Worm (Caenorhabditis elegans): ENCODE results near the gene C36A4.10.

ce11 chrIII:3869292-3869781 lies 38.1 kb upstream of the C36A4.10 start:
- TF ChIP-seq unc-62 (GFP tag; optimal IDR thresholded peaks at IDR 0.05), result no peak
- peak; percentile 25 for TF ChIP-seq ztf-4 (tag; optimal IDR thresholded peaks at IDR 0.05)
- TF ChIP-seq ztf-1 (GFP tag; conservative IDR thresholded peaks at IDR 0.05), result no peak
- TF ChIP-seq snpc-4 (tag; optimal IDR thresholded peaks at IDR 0.05), result no peak
- TF ChIP-seq alr-1 (tag; optimal IDR thresholded peaks at IDR 0.05), result no peak
- no peak for TF ChIP-seq elt-3 (tag; optimal IDR thresholded peaks at IDR 0.05)
- TF ChIP-seq F13H6.1 (tag; optimal IDR thresholded peaks at IDR 0.05), result no peak
- TF ChIP-seq zag-1 (tag; optimal IDR thresholded peaks at IDR 0.05), result no peak
- TF ChIP-seq lsy-2 (tag; optimal IDR thresholded peaks at IDR 0.05), result no peak
- no peak for TF ChIP-seq dmd-4 (tag; optimal IDR thresholded peaks at IDR 0.05)
- no peak for TF ChIP-seq nhr-12 (tag; optimal IDR thresholded peaks at IDR 0.05)
- TF ChIP-seq nhr-237 (tag; optimal IDR thresholded peaks at IDR 0.05), result no peak
- no peak for TF ChIP-seq elt-1 (tag; optimal IDR thresholded peaks at IDR 0.05)

Data from whole organism, L2 larva.